Fruit fly (Drosophila melanogaster): Measurements from ENCODE around the gene spas.

Gene spas

DNA sequence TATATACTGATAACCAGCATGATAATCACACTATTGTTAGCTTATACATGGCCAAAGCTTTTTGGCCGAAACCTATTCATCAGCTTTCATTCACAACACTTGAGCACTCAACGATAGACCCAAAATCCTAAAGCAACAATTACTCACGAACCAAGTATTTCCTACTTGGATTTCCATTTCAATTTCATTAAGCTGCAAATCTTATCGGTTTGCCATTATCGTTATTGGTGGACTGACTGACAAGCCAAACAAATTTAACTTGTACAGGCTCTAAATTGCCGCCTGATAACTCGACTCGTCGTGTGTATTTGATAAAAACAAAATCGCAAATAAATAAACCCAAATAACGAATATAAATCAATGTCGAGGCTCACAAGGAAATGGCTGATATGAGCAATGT, 47.0 kb downstream of the spas start:
- TF ChIP-seq h (GFP tag; optimal IDR thresholded peaks at IDR 0.05) (peak; percentile 33), CrebA (GFP tag; optimal IDR thresholded peaks at IDR 0.05; ENCODE audit: borderline replicate concordance) (peak; percentile 66), dsf (GFP tag; optimal IDR thresholded peaks at IDR 0.05; ENCODE audit: borderline replicate concordance) (no peak), Myc (optimal IDR thresholded peaks at IDR 0.05) (no peak), tai (GFP tag; optimal IDR thresholded peaks at IDR 0.05) (no peak), foxo (GFP tag; optimal IDR thresholded peaks at IDR 0.05) (no peak), brk (GFP tag; optimal IDR thresholded peaks at IDR 0.05) (peak; percentile 34)

DNA sequence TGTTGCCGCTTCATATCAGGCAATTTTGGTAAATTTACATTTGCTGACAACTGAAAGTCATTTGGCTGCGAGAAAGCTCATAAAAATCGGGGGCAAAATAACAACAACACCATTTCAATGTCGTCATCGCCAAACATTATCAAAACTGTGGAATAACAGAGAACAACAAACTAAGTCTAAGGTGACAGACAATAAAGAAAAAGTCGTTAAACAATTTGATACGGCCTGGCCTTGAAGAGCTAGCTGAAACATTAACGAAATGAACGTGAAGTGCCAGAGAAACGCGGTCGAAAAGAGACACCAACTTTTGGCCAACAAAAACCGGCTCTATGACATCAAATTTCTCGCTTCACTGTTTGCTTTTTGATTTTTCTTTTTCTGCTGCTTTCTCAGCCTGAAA, 52.1 kb downstream of the spas start:
- TF ChIP-seq Rel (GFP tag; optimal IDR thresholded peaks at IDR 0.05) (no peak), Rel (tag; optimal IDR thresholded peaks at IDR 0.05) (peak; percentile 5), dsf (GFP tag; optimal IDR thresholded peaks at IDR 0.05; ENCODE audit: borderline replicate concordance) (no peak), foxo (GFP tag; optimal IDR thresholded peaks at IDR 0.05) (no peak)

DNA sequence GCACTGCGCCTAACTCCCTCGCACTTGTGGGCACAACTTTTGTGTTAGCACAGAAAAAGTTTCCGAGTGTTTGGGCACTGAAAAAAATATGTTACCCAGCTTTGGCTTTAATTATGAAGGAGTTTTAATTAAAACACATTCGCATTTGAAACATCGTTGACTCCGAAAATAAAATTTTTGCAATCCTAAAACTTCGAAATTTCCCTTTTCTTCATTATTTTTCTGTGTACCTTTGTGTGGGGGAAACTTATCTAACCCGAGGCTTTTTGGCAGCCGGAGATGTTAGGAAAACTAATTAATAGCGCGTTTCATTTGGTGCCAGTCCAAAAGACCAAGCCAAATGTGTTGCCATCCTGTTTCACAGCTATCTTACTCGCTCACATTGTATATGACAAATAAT, 53.6 kb downstream of the spas start:
- TF ChIP-seq CG9705 (GFP tag; optimal IDR thresholded peaks at IDR 0.05): no peak
- no peak for TF ChIP-seq usp (GFP tag; optimal IDR thresholded peaks at IDR 0.05)
- TF ChIP-seq Abd-B (GFP tag; optimal IDR thresholded peaks at IDR 0.05): no peak
- no peak for TF ChIP-seq dmrt93B (GFP tag; optimal IDR thresholded peaks at IDR 0.05)
- TF ChIP-seq foxo (GFP tag; optimal IDR thresholded peaks at IDR 0.05): no peak
- TF ChIP-seq Hr83 (GFP tag; optimal IDR thresholded peaks at IDR 0.05; ENCODE audit: poor library complexity, severe bottlenecking): no peak
- TF ChIP-seq woc (GFP tag; optimal IDR thresholded peaks at IDR 0.05): no peak
- no peak for TF ChIP-seq pan (optimal IDR thresholded peaks at IDR 0.05)
- no peak for TF ChIP-seq N (GFP tag; optimal IDR thresholded peaks at IDR 0.05)
- TF ChIP-seq Sp1 (GFP tag; optimal IDR thresholded peaks at IDR 0.05): no peak

Measured in whole organism, wandering third instar larva.